Fruit fly (Drosophila melanogaster) whole organism, wandering third instar larva: ENCODE results near the gene CG14174.
A peak's percentile ranks its signal among the peaks of the same experiment; 100 is the strongest.

Source experiments
- Abd-B ChIP-seq: fragments of >200 bp; optimal IDR thresholded peaks from 2 replicates; lab custom pipeline; 2017; ENCODE audit warnings: missing biosample characterization, missing genetic modification characterization
- CG32264 ChIP-seq: fragments of 200-800 bp; sonication (Bioruptor generic); optimal IDR thresholded peaks from 2 replicates; lab custom pipeline; 2016; ENCODE audit warnings: missing biosample characterization, missing genetic modification characterization
- CG9705 ChIP-seq: fragments of 200-800 bp; sonication (Bioruptor generic); optimal IDR thresholded peaks from 2 replicates; lab custom pipeline; 2018; ENCODE audit warnings: missing biosample characterization, mild to moderate bottlenecking, missing genetic modification characterization
- CrebA ChIP-seq: fragments of 200-800 bp; sonication (Bioruptor generic); optimal IDR thresholded peaks from 2 replicates; lab custom pipeline; 2016; ENCODE audit warnings: missing biosample characterization, mild to moderate bottlenecking, missing genetic modification characterization, borderline replicate concordance
- Dfd ChIP-seq: fragments of >200 bp; optimal IDR thresholded peaks from 2 replicates; lab custom pipeline; 2017; ENCODE audit warnings: missing biosample characterization, missing genetic modification characterization
- Dif ChIP-seq: fragments of 200-275, 200-300 bp; sonication (Bioruptor generic); optimal IDR thresholded peaks from 2 replicates; lab custom pipeline; 2018; ENCODE audit warnings: missing biosample characterization, missing genetic modification characterization; ENCODE audit not compliant: partially characterized antibody
- GATAd ChIP-seq: sonication (Bioruptor generic); optimal IDR thresholded peaks from 2 replicates; lab custom pipeline; 2016; ENCODE audit warnings: missing biosample characterization, missing genetic modification characterization
- HLH106 ChIP-seq: fragments of 200-800 bp; optimal IDR thresholded peaks from 3 replicates; lab custom pipeline; 2019; ENCODE audit warnings: missing biosample characterization, mild to moderate bottlenecking, missing genetic modification characterization, moderate library complexity
- Hnf4 ChIP-seq: fragments of 200-800 bp; sonication (Bioruptor generic); optimal IDR thresholded peaks from 2 replicates; lab custom pipeline; 2016; ENCODE audit warnings: missing biosample characterization, mild to moderate bottlenecking, missing genetic modification characterization
- Hr78 ChIP-seq: fragments of >200 bp; optimal IDR thresholded peaks from 2 replicates; lab custom pipeline; 2017; ENCODE audit warnings: missing biosample characterization, missing genetic modification characterization
- Hr83 ChIP-seq: fragments of 200-300 bp; sonication (Bioruptor generic); optimal IDR thresholded peaks from 2 replicates; lab custom pipeline; 2016; ENCODE audit warnings: missing biosample characterization, mild to moderate bottlenecking, missing genetic modification characterization, moderate library complexity; ENCODE audit not compliant: poor library complexity, severe bottlenecking
- Jra ChIP-seq: sonication (Bioruptor generic); optimal IDR thresholded peaks from 2 replicates; lab custom pipeline; 2016; ENCODE audit warnings: missing biosample characterization, missing genetic modification characterization
- Mio ChIP-seq: sonication (Bioruptor generic); optimal IDR thresholded peaks from 2 replicates; lab custom pipeline; 2016; ENCODE audit warnings: missing biosample characterization, missing genetic modification characterization
- Myc ChIP-seq: fragments of >200 bp; optimal IDR thresholded peaks from 2 replicates; lab custom pipeline; 2017
- N ChIP-seq: fragments of >200 bp; optimal IDR thresholded peaks from 2 replicates; lab custom pipeline; 2018; ENCODE audit warnings: missing biosample characterization, missing external identifiers, missing genetic modification characterization
- OdsH ChIP-seq: fragments of 200-800 bp; sonication (Bioruptor generic); optimal IDR thresholded peaks from 2 replicates; lab custom pipeline; 2016; ENCODE audit warnings: missing biosample characterization, mild to moderate bottlenecking, missing genetic modification characterization
- Rel ChIP-seq, 2 experiments: fragments of 200-800 bp; sonication (Bioruptor generic) in 1 of 2; optimal IDR thresholded peaks; 2 replicates in 1 of 2; 3 replicates in 1 of 2; lab custom pipeline; 2016 to 2019; ENCODE audit warnings: mild to moderate bottlenecking in 2 of 2, missing biosample characterization in 2 of 2, missing genetic modification characterization in 2 of 2, moderate library complexity in 1 of 2
- Sp1 ChIP-seq: fragments of 200-800 bp; sonication (Bioruptor generic); optimal IDR thresholded peaks from 3 replicates; lab custom pipeline; 2019; ENCODE audit warnings: missing biosample characterization, mild to moderate bottlenecking, missing genetic modification characterization, moderate library complexity
- Vsx2 ChIP-seq: fragments of 200-300, 225-300 bp; sonication (Bioruptor generic); optimal IDR thresholded peaks from 2 replicates; lab custom pipeline; 2018; ENCODE audit warnings: missing biosample characterization, missing genetic modification characterization; ENCODE audit not compliant: partially characterized antibody
- br ChIP-seq: fragments of 200-800 bp; sonication (Bioruptor generic); optimal IDR thresholded peaks from 2 replicates; lab custom pipeline; 2016; ENCODE audit warnings: missing biosample characterization, missing genetic modification characterization
- brk ChIP-seq: fragments of 200-800 bp; sonication (Bioruptor generic); optimal IDR thresholded peaks from 2 replicates; lab custom pipeline; 2016; ENCODE audit warnings: missing biosample characterization, mild to moderate bottlenecking, missing genetic modification characterization
- dl ChIP-seq, 2 experiments: fragments of 175-275, 200-275 bp in 1 of 2; fragments of 200-275 bp in 1 of 2; sonication (Bioruptor generic); optimal IDR thresholded peaks; lab custom pipeline; 2018; ENCODE audit warnings: mild to moderate bottlenecking in 2 of 2, missing biosample characterization in 2 of 2, missing genetic modification characterization in 2 of 2, moderate library complexity in 2 of 2; ENCODE audit not compliant: partially characterized antibody in 2 of 2, insufficient read depth in 1 of 2
- dmrt93B ChIP-seq: fragments of 200-800 bp; sonication (Bioruptor generic); optimal IDR thresholded peaks from 2 replicates; lab custom pipeline; 2018; ENCODE audit warnings: missing biosample characterization, mild to moderate bottlenecking, missing genetic modification characterization
- dsf ChIP-seq: sonication (Bioruptor generic); optimal IDR thresholded peaks from 2 replicates; lab custom pipeline; 2016; ENCODE audit warnings: missing biosample characterization, missing genetic modification characterization, borderline replicate concordance
- ey ChIP-seq: fragments of 200-800 bp; sonication (Bioruptor generic); optimal IDR thresholded peaks from 2 replicates; lab custom pipeline; 2016; ENCODE audit warnings: missing biosample characterization, missing genetic modification characterization
- foxo ChIP-seq, 2 experiments: fragments of 200-800 bp; sonication (Bioruptor generic); optimal IDR thresholded peaks; 2 replicates in 1 of 2; 3 replicates in 1 of 2; lab custom pipeline; 2016 to 2017; ENCODE audit warnings: missing biosample characterization in 2 of 2, missing genetic modification characterization in 2 of 2
- fru ChIP-seq: fragments of 200-800 bp; sonication (Bioruptor generic); optimal IDR thresholded peaks from 3 replicates; lab custom pipeline; 2016; ENCODE audit warnings: missing biosample characterization, mild to moderate bottlenecking, missing genetic modification characterization
- h ChIP-seq: fragments of 200-800 bp; sonication (Bioruptor generic); optimal IDR thresholded peaks from 3 replicates; lab custom pipeline; 2016; ENCODE audit warnings: missing biosample characterization, mild to moderate bottlenecking, missing genetic modification characterization
- jim ChIP-seq: fragments of 175-275, 200-325 bp; sonication (Bioruptor generic); optimal IDR thresholded peaks from 2 replicates; lab custom pipeline; 2016; ENCODE audit warnings: missing biosample characterization, mild to moderate bottlenecking, missing genetic modification characterization
- lola ChIP-seq: fragments of >200 bp; optimal IDR thresholded peaks from 2 replicates; lab custom pipeline; 2017; ENCODE audit warnings: missing biosample characterization, missing genetic modification characterization
- pan ChIP-seq: fragments of >200 bp; optimal IDR thresholded peaks from 2 replicates; lab custom pipeline; 2017
- psq ChIP-seq: fragments of 200-800 bp; sonication (Bioruptor generic); optimal IDR thresholded peaks from 3 replicates; lab custom pipeline; 2017; ENCODE audit warnings: missing biosample characterization, mild to moderate bottlenecking, missing genetic modification characterization, moderate library complexity
- rgr ChIP-seq: fragments of 200-800 bp; sonication (Bioruptor generic); optimal IDR thresholded peaks from 3 replicates; lab custom pipeline; 2016; ENCODE audit warnings: missing biosample characterization, mild to moderate bottlenecking, missing genetic modification characterization
- sage ChIP-seq: fragments of 200-800 bp; sonication (Bioruptor generic); optimal IDR thresholded peaks from 2 replicates; lab custom pipeline; 2016; ENCODE audit warnings: missing biosample characterization, mild to moderate bottlenecking, missing genetic modification characterization
- sv ChIP-seq: fragments of 200-800 bp; sonication (Bioruptor generic); optimal IDR thresholded peaks from 3 replicates; lab custom pipeline; 2016; ENCODE audit warnings: missing biosample characterization, missing genetic modification characterization
- tai ChIP-seq: sonication (Bioruptor generic); optimal IDR thresholded peaks from 2 replicates; lab custom pipeline; 2016; ENCODE audit warnings: missing biosample characterization, missing genetic modification characterization
- usp ChIP-seq: fragments of >200 bp; optimal IDR thresholded peaks from 2 replicates; lab custom pipeline; 2017; ENCODE audit warnings: missing biosample characterization, missing genetic modification characterization
- woc ChIP-seq: sonication (Bioruptor generic); optimal IDR thresholded peaks from 2 replicates; lab custom pipeline; 2016; ENCODE audit warnings: missing biosample characterization, mild to moderate bottlenecking, missing genetic modification characterization

CG14174 gene

dm6 chr3L:9696650-9697526, 22.2 kb upstream of the CG14174 start, which contains the start of gene Prps:
Gene Prps, minus strand, starts transcription at chr3L:9696700.
- no peak for TF ChIP-seq dsf (GFP tag; lab: Kevin White, UChicago)
- TF ChIP-seq Hr83, result peak; percentile 74
- TF ChIP-seq fru (GFP tag; lab: Kevin White, UChicago), result peak; percentile 85
- TF ChIP-seq dmrt93B (GFP tag; lab: Kevin White, UChicago), result no peak
- peak; percentile 45 for TF ChIP-seq jim (GFP tag; lab: Kevin White, UChicago)
- peak; percentile 85 for TF ChIP-seq Sp1 (GFP tag; lab: Kevin White, UChicago)
- TF ChIP-seq Vsx2, result no peak
- no peak for TF ChIP-seq tai
- TF ChIP-seq Dfd (GFP tag; lab: Kevin White, UChicago), result no peak
- TF ChIP-seq h (GFP tag; lab: Kevin White, UChicago), result peak; percentile 92
- no peak for TF ChIP-seq Hnf4
- no peak for TF ChIP-seq GATAd (GFP tag; lab: Kevin White, UChicago)
- TF ChIP-seq Rel (GFP tag; optimal IDR thresholded peaks at IDR 0.05; lab: Kevin White, UChicago), result peak; percentile 67
- TF ChIP-seq Rel (tag; optimal IDR thresholded peaks at IDR 0.05; lab: Kevin White, UChicago), result peak; percentile 74
- TF ChIP-seq pan (lab: Kevin White, UChicago), result no peak
- TF ChIP-seq Myc (lab: Kevin White, UChicago), result no peak
- peak; percentile 78 for TF ChIP-seq sage (GFP tag; lab: Kevin White, UChicago)
- TF ChIP-seq usp (GFP tag; lab: Kevin White, UChicago), result no peak
- TF ChIP-seq Mio (GFP tag; lab: Kevin White, UChicago), result no peak
- TF ChIP-seq CrebA (GFP tag; lab: Kevin White, UChicago), result no peak
- peak; percentile 82 for TF ChIP-seq ey
- peak; percentile 23 for TF ChIP-seq sv (GFP tag; lab: Kevin White, UChicago)
- TF ChIP-seq dl (GFP tag; optimal IDR thresholded peaks at IDR 0.05; lab: Kevin White, UChicago; ENCODE audit: insufficient read depth in 1 of 2, partially characterized antibody in 2 of 2), result peak; percentile 46 to 70
- TF ChIP-seq OdsH (GFP tag; lab: Kevin White, UChicago), result peak; percentile 86
- peak; percentile 66 for TF ChIP-seq Dif (GFP tag; lab: Kevin White, UChicago)
- peak; percentile 83 for TF ChIP-seq HLH106 (tag; lab: Kevin White, UChicago)
- no peak for TF ChIP-seq lola
- TF ChIP-seq foxo (GFP tag; optimal IDR thresholded peaks at IDR 0.05; lab: Kevin White, UChicago), result peak; percentile 47 to 90
- no peak for TF ChIP-seq Abd-B (GFP tag; lab: Kevin White, UChicago)
- peak; percentile 99 for TF ChIP-seq woc (GFP tag; lab: Kevin White, UChicago)
- peak; percentile 75 for TF ChIP-seq CG9705 (GFP tag; lab: Kevin White, UChicago)
- peak; percentile 16 for TF ChIP-seq CG32264 (GFP tag; lab: Kevin White, UChicago)
- no peak for TF ChIP-seq Hr78 (GFP tag; lab: Kevin White, UChicago)
- TF ChIP-seq psq (GFP tag; lab: Kevin White, UChicago), result peak; percentile 90
- TF ChIP-seq rgr (GFP tag; lab: Kevin White, UChicago), result peak; percentile 87
- TF ChIP-seq Jra (GFP tag; lab: Kevin White, UChicago), result peak; percentile 67
- peak; percentile 91 for TF ChIP-seq br (GFP tag; lab: Kevin White, UChicago)
- TF ChIP-seq brk (GFP tag; lab: Kevin White, UChicago), result peak; percentile 91
- no peak for TF ChIP-seq N (GFP tag; lab: Kevin White, UChicago)

- no peak for TF ChIP-seq Sp1 (GFP tag; lab: Kevin White, UChicago)
- no peak for TF ChIP-seq Jra (GFP tag; lab: Kevin White, UChicago)
- no peak for TF ChIP-seq h (GFP tag; lab: Kevin White, UChicago)
- TF ChIP-seq foxo (GFP tag; optimal IDR thresholded peaks at IDR 0.05; lab: Kevin White, UChicago), result no peak
- TF ChIP-seq Abd-B (GFP tag; lab: Kevin White, UChicago), result no peak
- TF ChIP-seq Hr78 (GFP tag; lab: Kevin White, UChicago), result no peak
- TF ChIP-seq psq (GFP tag; lab: Kevin White, UChicago), result no peak
- TF ChIP-seq brk (GFP tag; lab: Kevin White, UChicago), result no peak
- TF ChIP-seq CrebA (GFP tag; lab: Kevin White, UChicago), result no peak
- no peak for TF ChIP-seq dmrt93B (GFP tag; lab: Kevin White, UChicago)
- TF ChIP-seq HLH106 (tag; lab: Kevin White, UChicago), result no peak
- no peak for TF ChIP-seq OdsH (GFP tag; lab: Kevin White, UChicago)
- TF ChIP-seq br (GFP tag; lab: Kevin White, UChicago), result no peak
- TF ChIP-seq GATAd (GFP tag; lab: Kevin White, UChicago), result no peak
- TF ChIP-seq Rel (GFP tag; optimal IDR thresholded peaks at IDR 0.05; lab: Kevin White, UChicago), result no peak
- TF ChIP-seq Rel (tag; optimal IDR thresholded peaks at IDR 0.05; lab: Kevin White, UChicago), result no peak
- no peak for TF ChIP-seq rgr (GFP tag; lab: Kevin White, UChicago)
- TF ChIP-seq Mio (GFP tag; lab: Kevin White, UChicago), result no peak
- no peak for TF ChIP-seq jim (GFP tag; lab: Kevin White, UChicago)
Observed at dm6 chr3L:9697527-9697883, 21.6 kb upstream of the CG14174 start.
